Worm (Caenorhabditis elegans) whole organism, mixed stage, embryonic: ENCODE measurements around the gene srt-4.
"Not testable (repeated sequence)": the region's sequence is repeated elsewhere in the genome, so short reads cannot be mapped to it uniquely, and the experiment has no call there.

Source experiments
- M03D4.4 ChIP-seq: sonication (generic microtip); optimal IDR thresholded peaks from 2 replicates; lab custom pipeline; 2017; ENCODE audit warnings: mild to moderate bottlenecking, missing genetic modification characterization, missing compliant biosample characterization
- bed-3 ChIP-seq: fragments of 200-800 bp; sonication (Bioruptor generic); optimal IDR thresholded peaks from 3 replicates; lab custom pipeline; 2018; ENCODE audit warnings: mild to moderate bottlenecking, missing genetic modification characterization, moderate library complexity, missing compliant biosample characterization
- blmp-1 ChIP-seq: fragments of 150-350 bp; optimal IDR thresholded peaks from 2 replicates; lab custom pipeline; 2014; ENCODE audit warnings: missing biosample characterization, missing genetic modification characterization
- ceh-39 ChIP-seq: fragments of 150-350 bp; optimal IDR thresholded peaks from 2 replicates; lab custom pipeline; 2014; ENCODE audit warnings: missing biosample characterization, missing genetic modification characterization
- ceh-43 ChIP-seq: fragments of 200-800 bp; sonication (Bioruptor generic); optimal IDR thresholded peaks from 2 replicates; lab custom pipeline; 2018; ENCODE audit warnings: mild to moderate bottlenecking, missing genetic modification characterization, moderate library complexity, missing compliant biosample characterization
- ces-1 ChIP-seq: fragments of 150-350 bp; optimal IDR thresholded peaks from 2 replicates; lab custom pipeline; 2014; ENCODE audit warnings: missing biosample characterization, missing genetic modification reagents, missing genetic modification characterization
- drap-1 ChIP-seq: fragments of 200-800 bp; sonication (Bioruptor generic); optimal IDR thresholded peaks from 3 replicates; lab custom pipeline; 2018; ENCODE audit warnings: mild to moderate bottlenecking, missing genetic modification characterization, missing compliant biosample characterization
- elt-3 ChIP-seq: fragments of 150-350 bp; optimal IDR thresholded peaks from 2 replicates; lab custom pipeline; 2014; ENCODE audit warnings: missing biosample characterization, missing genetic modification characterization
- flh-1 ChIP-seq: fragments of 200-800 bp; sonication (Bioruptor generic); optimal IDR thresholded peaks from 2 replicates; lab custom pipeline; 2018; ENCODE audit warnings: mild to moderate bottlenecking, missing genetic modification characterization, moderate library complexity, missing compliant biosample characterization
- ham-2 ChIP-seq: fragments of 200-800 bp; sonication (Bioruptor generic); optimal IDR thresholded peaks from 2 replicates; lab custom pipeline; 2018; ENCODE audit warnings: mild to moderate bottlenecking, missing genetic modification characterization, missing compliant biosample characterization
- hlh-1 ChIP-seq: fragments of 150-350 bp; optimal IDR thresholded peaks from 2 replicates; lab custom pipeline; 2014; ENCODE audit warnings: missing biosample characterization, missing genetic modification reagents, missing genetic modification characterization
- lin-13 ChIP-seq: fragments of 150-350 bp; optimal IDR thresholded peaks from 2 replicates; lab custom pipeline; 2014; ENCODE audit warnings: missing biosample characterization, missing genetic modification characterization
- lin-32 ChIP-seq: fragments of 200-800 bp; sonication (Bioruptor generic); optimal IDR thresholded peaks from 2 replicates; lab custom pipeline; 2018; ENCODE audit warnings: mild to moderate bottlenecking, missing genetic modification characterization, missing compliant biosample characterization
- mab-5 ChIP-seq: fragments of 150-350 bp; optimal IDR thresholded peaks from 2 replicates; lab custom pipeline; 2014; ENCODE audit warnings: missing biosample characterization, missing genetic modification characterization
- mls-2 ChIP-seq: sonication (generic microtip); optimal IDR thresholded peaks from 2 replicates; lab custom pipeline; 2016; ENCODE audit warnings: mild to moderate bottlenecking, missing genetic modification characterization, moderate library complexity, missing compliant biosample characterization
- nhr-12 ChIP-seq: fragments of 150-350 bp; optimal IDR thresholded peaks from 2 replicates; lab custom pipeline; 2014; ENCODE audit warnings: missing biosample characterization, missing genetic modification characterization
- nhr-2 ChIP-seq: fragments of 150-350 bp; optimal IDR thresholded peaks from 2 replicates; lab custom pipeline; 2014; ENCODE audit warnings: missing biosample characterization, missing genetic modification characterization
- nhr-237 ChIP-seq: fragments of 150-350 bp; optimal IDR thresholded peaks from 2 replicates; lab custom pipeline; 2014; ENCODE audit warnings: missing biosample characterization, missing genetic modification characterization
- nhr-28 ChIP-seq: fragments of 150-350 bp; optimal IDR thresholded peaks from 2 replicates; lab custom pipeline; 2014; ENCODE audit warnings: missing biosample characterization, missing genetic modification characterization
- nhr-76 ChIP-seq: sonication (generic microtip); optimal IDR thresholded peaks from 2 replicates; lab custom pipeline; 2017; ENCODE audit warnings: missing biosample characterization, missing genetic modification characterization
- pha-4 ChIP-seq: fragments of 150-350 bp; optimal IDR thresholded peaks from 2 replicates; lab custom pipeline; 2018; ENCODE audit warnings: missing biosample characterization, missing genetic modification reagents, missing genetic modification characterization
- sem-2 ChIP-seq: fragments of 200-800 bp; sonication (Bioruptor generic); optimal IDR thresholded peaks from 2 replicates; lab custom pipeline; 2018; ENCODE audit warnings: mild to moderate bottlenecking, missing genetic modification characterization, missing compliant biosample characterization
- snpc-4 ChIP-seq: fragments of 150-350 bp; optimal IDR thresholded peaks from 2 replicates; lab custom pipeline; 2014; ENCODE audit warnings: missing biosample characterization, missing genetic modification characterization
- sptf-1 ChIP-seq: sonication (generic microtip); optimal IDR thresholded peaks from 2 replicates; lab custom pipeline; 2017; ENCODE audit warnings: mild to moderate bottlenecking, missing genetic modification characterization, moderate library complexity, missing compliant biosample characterization
- tbx-8 ChIP-seq: fragments of 200-800 bp; sonication (Bioruptor generic); optimal IDR thresholded peaks from 2 replicates; lab custom pipeline; 2018; ENCODE audit warnings: mild to moderate bottlenecking, missing genetic modification characterization, moderate library complexity, missing compliant biosample characterization
- unc-39 ChIP-seq: fragments of 150-350 bp; optimal IDR thresholded peaks from 2 replicates; lab custom pipeline; 2014; ENCODE audit warnings: missing biosample characterization, missing genetic modification characterization
- zip-8 ChIP-seq: fragments of 150-350 bp; optimal IDR thresholded peaks from 2 replicates; lab custom pipeline; 2014; ENCODE audit warnings: missing biosample characterization, missing genetic modification characterization
- ztf-11 ChIP-seq: fragments of 150-350 bp; optimal IDR thresholded peaks from 2 replicates; lab custom pipeline; 2014; ENCODE audit warnings: missing biosample characterization, missing genetic modification characterization

The srt-4 gene

ce11 chrV:2577603-2578002 is at the start of gene srt-4:
Gene srt-4, plus strand, starts transcription at chrV:2577903.
- TF ChIP-seq blmp-1 (tag; lab: Kevin White, UChicago): no peak
- TF ChIP-seq sem-2 (GFP tag; lab: Kevin White, UChicago): no peak
- TF ChIP-seq nhr-237 (tag; lab: Kevin White, UChicago): no peak
- TF ChIP-seq M03D4.4 (tag; lab: Kevin White, UChicago): no peak
- no peak for TF ChIP-seq zip-8 (tag; lab: Kevin White, UChicago)
- no peak for TF ChIP-seq hlh-1 (tag; lab: Kevin White, UChicago)
- TF ChIP-seq drap-1 (GFP tag; lab: Kevin White, UChicago): no peak
- no peak for TF ChIP-seq lin-32 (GFP tag; lab: Kevin White, UChicago)
- TF ChIP-seq, all 35 proteins: peak for 0

DNA sequence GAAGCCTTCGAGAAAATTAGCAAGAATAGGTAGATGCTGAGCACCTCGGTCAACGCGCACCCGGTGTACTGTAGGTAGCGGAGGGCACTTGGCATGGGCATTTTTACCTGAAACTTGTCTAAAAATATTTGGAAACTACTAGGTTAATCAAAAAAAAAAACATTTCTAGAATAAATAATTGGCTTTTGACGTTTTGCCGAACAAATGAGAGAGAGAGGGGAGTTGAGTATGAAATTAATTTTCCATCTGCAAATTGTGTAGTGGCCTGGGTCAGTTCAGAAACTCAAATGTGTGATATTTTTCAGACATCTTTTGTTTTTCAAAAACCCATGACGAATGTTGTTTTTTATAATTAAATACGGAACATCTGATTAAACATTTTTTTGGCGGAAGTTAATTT is 41.4 kb upstream of the srt-4 start, which contains the start of gene Y45G12C.10:
Gene Y45G12C.10 (minus strand): TSS at position 101 of the 400 bp plus-strand sequence.
- TF ChIP-seq mab-5 (tag; lab: Kevin White, UChicago); hlh-1 (tag; lab: Kevin White, UChicago); pha-4: not testable (repeated sequence)
- TF ChIP-seq, all 35 proteins: peak for 0; not testable (repeated sequence) for 35

- TF ChIP-seq lin-32 (GFP tag; lab: Kevin White, UChicago); lin-13 (tag; lab: Kevin White, UChicago); mls-2 (tag; lab: Kevin White, UChicago): not testable (repeated sequence)
Measured at ce11 chrV:2561390-2561789, 16.3 kb upstream of the srt-4 start, which contains the start of gene gst-10. Gene gst-10, plus strand, starts transcription at chrV:2561690.

DNA sequence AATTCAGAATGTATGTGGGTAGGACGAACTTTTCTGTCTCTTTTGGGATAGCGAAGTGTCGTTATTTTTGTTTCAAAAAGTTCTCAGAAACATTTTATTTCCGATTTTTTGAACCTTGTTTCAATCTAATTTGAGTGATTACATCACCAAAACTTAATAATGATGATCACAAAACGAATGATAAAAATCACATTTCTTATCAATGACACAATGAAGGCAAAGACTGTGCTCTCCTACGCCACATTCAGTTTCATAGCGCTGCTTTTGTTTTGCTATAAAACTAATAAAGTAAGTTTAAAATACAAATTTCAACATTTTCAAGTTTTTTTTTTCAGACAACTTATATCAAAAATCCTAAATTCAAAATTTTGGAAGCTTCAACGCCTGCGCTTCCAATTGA is 12.2 kb upstream of the srt-4 start, which contains the start of gene Y45G12C.1:
Gene Y45G12C.1 (plus strand): TSS at position 159 of the 400 bp plus-strand sequence.
- TF ChIP-seq nhr-2 (no peak), hlh-1 (tag; lab: Kevin White, UChicago) (no peak), ham-2 (GFP tag; lab: Kevin White, UChicago) (no peak), nhr-76 (tag; lab: Kevin White, UChicago) (no peak), nhr-28 (tag; lab: Kevin White, UChicago) (no peak), snpc-4 (tag; lab: Kevin White, UChicago) (no peak), tbx-8 (GFP tag; lab: Kevin White, UChicago) (no peak), ceh-43 (GFP tag; lab: Kevin White, UChicago) (no peak), pha-4 (no peak), bed-3 (GFP tag; lab: Kevin White, UChicago) (no peak), ces-1 (no peak), mab-5 (tag; lab: Kevin White, UChicago) (no peak), elt-3 (tag; lab: Kevin White, UChicago) (no peak), sptf-1 (tag; lab: Kevin White, UChicago) (no peak), flh-1 (GFP tag; lab: Kevin White, UChicago) (no peak), nhr-12 (tag; lab: Kevin White, UChicago) (no peak), sem-2 (GFP tag; lab: Kevin White, UChicago) (no peak), unc-39 (tag; lab: Kevin White, UChicago) (no peak)

- TF ChIP-seq mab-5 (tag; lab: Kevin White, UChicago) (no peak), nhr-12 (tag; lab: Kevin White, UChicago) (no peak), ztf-11 (tag; lab: Kevin White, UChicago) (no peak)
- TF ChIP-seq, all 35 proteins: peak for 0
Measured at ce11 chrV:2570643-2571042, 7.1 kb upstream of the srt-4 start, which contains the start of gene srj-19. Gene srj-19, minus strand, starts transcription at chrV:2570743.

DNA sequence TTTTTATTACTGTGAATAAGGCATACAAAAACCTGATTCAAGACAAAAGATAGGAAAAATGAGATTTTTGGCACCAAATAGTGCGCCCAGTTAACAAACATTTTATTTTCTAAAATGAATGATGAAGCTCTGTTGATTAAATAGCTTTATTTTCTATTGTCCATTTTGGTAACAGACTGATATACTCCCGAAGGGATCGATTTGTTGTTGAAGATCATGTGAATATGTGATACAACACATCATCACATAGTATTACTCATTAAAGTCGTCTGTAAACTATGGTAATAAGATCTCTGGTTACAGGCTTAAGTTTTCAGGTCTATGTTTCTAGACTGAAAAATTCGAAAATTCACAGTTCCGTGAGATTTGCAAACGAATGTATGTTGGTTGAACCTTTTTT is 4.6 kb upstream of the srt-4 start, which contains the start of gene srj-20:
Gene srj-20 (minus strand): TSS at position 101 of the 400 bp plus-strand sequence.
- TF ChIP-seq nhr-237 (tag; lab: Kevin White, UChicago) (no peak), bed-3 (GFP tag; lab: Kevin White, UChicago) (no peak), ceh-39 (tag; lab: Kevin White, UChicago) (no peak), nhr-28 (tag; lab: Kevin White, UChicago) (no peak), drap-1 (GFP tag; lab: Kevin White, UChicago) (no peak)
- TF ChIP-seq, all 35 proteins: peak for 0
